Fruit fly (Drosophila melanogaster) whole organism, embryonic: ENCODE measurements around the gene CG31957.

Experiments
- Ada2b ChIP-seq: fragments of 200-800 bp; sonication (Bioruptor generic); IDR thresholded peaks from 2 replicates; pipeline ENCODE4 v1.3.6; 2022; ENCODE audit warnings: missing biosample characterization, missing genetic modification characterization
- Aef1 ChIP-seq: fragments of 200-800 bp; sonication (Bioruptor generic); IDR thresholded peaks from 3 replicates; pipeline ENCODE4 v1.3.6; 2022; ENCODE audit warnings: missing biosample characterization, missing genetic modification characterization
- Bteb2 ChIP-seq: fragments of 200-800 bp; sonication (Bioruptor generic); optimal IDR thresholded peaks from 2 replicates; lab custom pipeline; 2016; ENCODE audit warnings: missing biosample characterization, missing genetic modification characterization
- CG11085 ChIP-seq: fragments of 200-800 bp; sonication (Bioruptor generic); IDR thresholded peaks from 2 replicates; pipeline ENCODE4 v1.3.6; 2022; ENCODE audit warnings: missing biosample characterization, missing genetic modification characterization
- CG11093 ChIP-seq: fragments of 200-800 bp; sonication (Bioruptor generic); IDR thresholded peaks from 3 replicates; pipeline ENCODE4 v1.3.6; 2022; ENCODE audit warnings: missing biosample characterization, missing genetic modification characterization
- CG11247 ChIP-seq: fragments of 200-800 bp; sonication (Bioruptor generic); IDR thresholded peaks from 2 replicates; pipeline ENCODE4 v1.3.6; 2022; ENCODE audit warnings: missing biosample characterization, missing genetic modification characterization
- CG13296 ChIP-seq: fragments of 200-800 bp; sonication (Bioruptor generic); optimal IDR thresholded peaks from 3 replicates; lab custom pipeline; 2018; ENCODE audit warnings: missing biosample characterization, mild to moderate bottlenecking, missing genetic modification characterization
- CG13894 ChIP-seq: fragments of 200-800 bp; sonication (Bioruptor generic); optimal IDR thresholded peaks from 3 replicates; lab custom pipeline; 2018; ENCODE audit warnings: missing biosample characterization, mild to moderate bottlenecking, missing genetic modification characterization, moderate library complexity
- CG14050 ChIP-seq: fragments of 200-800 bp; sonication (Bioruptor generic); IDR thresholded peaks from 3 replicates; pipeline ENCODE4 v1.3.6; 2022; ENCODE audit warnings: missing biosample characterization, missing genetic modification characterization
- CG14667 ChIP-seq: fragments of 200-800 bp; sonication (Bioruptor generic); IDR thresholded peaks from 2 replicates; pipeline ENCODE4 v1.3.6; 2022; ENCODE audit warnings: missing biosample characterization, missing genetic modification characterization
- CG15479 ChIP-seq: fragments of 200-800 bp; sonication (Bioruptor generic); optimal IDR thresholded peaks from 3 replicates; lab custom pipeline; 2019; ENCODE audit warnings: missing biosample characterization, mild to moderate bottlenecking, missing genetic modification characterization, moderate library complexity
- CG1603 ChIP-seq: fragments of 200-800 bp; sonication (Bioruptor generic); optimal IDR thresholded peaks from 2 replicates; lab custom pipeline; 2019; ENCODE audit warnings: missing biosample characterization, mild to moderate bottlenecking, missing genetic modification characterization, moderate library complexity
- CG16813 ChIP-seq: fragments of 200-800 bp; sonication (Bioruptor generic); IDR thresholded peaks from 3 replicates; pipeline ENCODE4 v1.3.6; 2022; ENCODE audit warnings: missing biosample characterization, missing genetic modification characterization; ENCODE audit not compliant: partially characterized antibody
- CG31224 ChIP-seq: fragments of 200-800 bp; sonication (Bioruptor generic); IDR thresholded peaks from 2 replicates; pipeline ENCODE4 v1.3.6; 2022; ENCODE audit warnings: missing biosample characterization, missing genetic modification characterization
- CG31441 ChIP-seq: fragments of 200-800 bp; sonication (Bioruptor generic); IDR thresholded peaks from 2 replicates; pipeline ENCODE4 v1.3.6; 2022; ENCODE audit warnings: missing biosample characterization, missing genetic modification characterization
- CG32772 ChIP-seq: fragments of 200-800 bp; sonication (Bioruptor generic); IDR thresholded peaks from 2 replicates; pipeline ENCODE4 v1.3.6; 2022; ENCODE audit warnings: missing biosample characterization, missing genetic modification characterization
- CG3281 ChIP-seq: fragments of 200-800 bp; sonication (Bioruptor generic); optimal IDR thresholded peaks from 3 replicates; lab custom pipeline; 2017; ENCODE audit warnings: missing biosample characterization, mild to moderate bottlenecking, missing genetic modification characterization
- CG3838 ChIP-seq: fragments of 200-800 bp; sonication (Bioruptor generic); optimal IDR thresholded peaks from 3 replicates; lab custom pipeline; 2016; ENCODE audit warnings: missing biosample characterization, missing genetic modification characterization
- CG5180 ChIP-seq: fragments of 200-800 bp; sonication (Bioruptor generic); optimal IDR thresholded peaks from 3 replicates; lab custom pipeline; 2017; ENCODE audit warnings: missing biosample characterization, missing genetic modification characterization, mild to moderate bottlenecking, moderate library complexity, missing genetic modification reagents
- CG7372 ChIP-seq: fragments of 200-800 bp; sonication (Bioruptor generic); IDR thresholded peaks from 2 replicates; pipeline ENCODE4 v1.3.6; 2022; ENCODE audit warnings: missing biosample characterization, missing genetic modification characterization
- CG7556 ChIP-seq: fragments of 200-800 bp; sonication (Bioruptor generic); optimal IDR thresholded peaks from 2 replicates; lab custom pipeline; 2017; ENCODE audit warnings: missing biosample characterization, mild to moderate bottlenecking, missing genetic modification characterization
- CG7928 ChIP-seq: fragments of 200-800 bp; sonication (Bioruptor generic); optimal IDR thresholded peaks from 2 replicates; lab custom pipeline; 2017; ENCODE audit warnings: missing biosample characterization, mild to moderate bottlenecking, missing genetic modification characterization
- CG9727 ChIP-seq: fragments of 200-800 bp; sonication (Bioruptor generic); optimal IDR thresholded peaks from 3 replicates; lab custom pipeline; 2017; ENCODE audit warnings: missing biosample characterization, mild to moderate bottlenecking, missing genetic modification characterization
- Dad ChIP-seq: fragments of 200-800 bp; sonication (Bioruptor generic); optimal IDR thresholded peaks from 3 replicates; lab custom pipeline; 2016; ENCODE audit warnings: missing biosample characterization, missing genetic modification characterization
- Doc2 ChIP-seq: fragments of 200-800 bp; sonication (Bioruptor generic); IDR thresholded peaks from 2 replicates; pipeline ENCODE4 v1.3.6; 2022; ENCODE audit warnings: missing biosample characterization, missing genetic modification characterization
- Gug ChIP-seq: fragments of 200-800 bp; sonication (Bioruptor generic); IDR thresholded peaks from 4 replicates; pipeline ENCODE4 v1.3.6; 2022; ENCODE audit warnings: missing biosample characterization, missing genetic modification characterization
- HHEX ChIP-seq: fragments of 200-800 bp; sonication (Bioruptor generic); optimal IDR thresholded peaks from 3 replicates; lab custom pipeline; 2017; ENCODE audit warnings: missing biosample characterization, mild to moderate bottlenecking, missing genetic modification characterization, missing genetic modification reagents
- HmgD ChIP-seq: fragments of 200-800 bp; sonication (Bioruptor generic); optimal IDR thresholded peaks from 3 replicates; lab custom pipeline; 2016; ENCODE audit warnings: missing biosample characterization, missing genetic modification characterization
- Rfx ChIP-seq: fragments of 200-800 bp; sonication (Bioruptor generic); IDR thresholded peaks from 2 replicates; pipeline ENCODE4 v1.3.6; 2022; ENCODE audit warnings: missing biosample characterization, missing genetic modification characterization
- Sox100B ChIP-seq: fragments of 200-800 bp; sonication (Bioruptor generic); optimal IDR thresholded peaks from 3 replicates; lab custom pipeline; 2018; ENCODE audit warnings: missing biosample characterization, mild to moderate bottlenecking, missing genetic modification characterization
- bigmax ChIP-seq: fragments of 200-800 bp; sonication (Bioruptor generic); optimal IDR thresholded peaks from 2 replicates; lab custom pipeline; 2018; ENCODE audit warnings: missing biosample characterization, mild to moderate bottlenecking, missing genetic modification characterization
- chn ChIP-seq: fragments of 200-800 bp; sonication (Bioruptor generic); optimal IDR thresholded peaks from 2 replicates; lab custom pipeline; 2016; ENCODE audit warnings: missing biosample characterization, missing genetic modification characterization
- crc ChIP-seq: fragments of 200-800 bp; sonication (Bioruptor generic); optimal IDR thresholded peaks from 2 replicates; lab custom pipeline; 2016; ENCODE audit warnings: missing biosample characterization, missing genetic modification characterization
- danr ChIP-seq: fragments of 200-800 bp; sonication (Bioruptor generic); IDR thresholded peaks from 2 replicates; pipeline ENCODE4 v1.3.6; 2022; ENCODE audit warnings: missing biosample characterization, missing genetic modification characterization
- disco-r ChIP-seq: fragments of 200-800 bp; sonication (Bioruptor generic); optimal IDR thresholded peaks from 2 replicates; lab custom pipeline; 2016; ENCODE audit warnings: missing biosample characterization, missing genetic modification characterization
- esg ChIP-seq: fragments of 200-800 bp; sonication (Bioruptor generic); conservative IDR thresholded peaks from 2 replicates; pipeline ENCODE4 v1.3.6; 2022; ENCODE audit warnings: missing biosample characterization, missing genetic modification characterization
- eve ChIP-seq, 2 experiments: fragments of >200 bp; optimal IDR thresholded peaks; 2 replicates each; lab custom pipeline; 2017; ENCODE audit warnings: missing biosample characterization in 2 of 2, missing genetic modification characterization in 2 of 2
- ewg ChIP-seq: fragments of 200-800 bp; sonication (Bioruptor generic); optimal IDR thresholded peaks from 3 replicates; lab custom pipeline; 2017; ENCODE audit warnings: mild to moderate bottlenecking, missing biosample characterization, missing genetic modification reagents, missing genetic modification characterization
- eyg ChIP-seq: fragments of 200-800 bp; sonication (Bioruptor generic); optimal IDR thresholded peaks from 3 replicates; lab custom pipeline; 2016; ENCODE audit warnings: missing biosample characterization, missing genetic modification characterization
- h ChIP-seq: fragments of >200 bp; optimal IDR thresholded peaks from 2 replicates; lab custom pipeline; 2017
- pnt ChIP-seq: fragments of 200-800 bp; sonication (Bioruptor generic); optimal IDR thresholded peaks from 3 replicates; lab custom pipeline; 2016; ENCODE audit warnings: missing biosample characterization, missing genetic modification characterization
- rib ChIP-seq: fragments of 200-800 bp; sonication (Bioruptor generic); IDR thresholded peaks from 2 replicates; pipeline ENCODE4 v1.3.6; 2022; ENCODE audit warnings: missing biosample characterization, missing genetic modification characterization
- sc ChIP-seq, 3 experiments: fragments of >200 bp in 2 of 3; fragments of 200-800 bp in 1 of 3; sonication (Bioruptor generic) in 1 of 3; optimal IDR thresholded peaks; 2 replicates in 2 of 3; 3 replicates in 1 of 3; lab custom pipeline; 2017; ENCODE audit warnings: mild to moderate bottlenecking in 1 of 3, missing biosample characterization in 1 of 3, missing genetic modification characterization in 1 of 3, missing genetic modification reagents in 1 of 3
- sr ChIP-seq: fragments of 200-800 bp; sonication (Bioruptor generic); IDR thresholded peaks from 3 replicates; pipeline ENCODE4 v1.3.6; 2022; ENCODE audit warnings: missing biosample characterization, missing genetic modification characterization
- ssp ChIP-seq: fragments of 200-800 bp; sonication (Bioruptor generic); IDR thresholded peaks from 2 replicates; pipeline ENCODE4 v1.3.6; 2022; ENCODE audit warnings: missing biosample characterization, missing genetic modification characterization
- tgo ChIP-seq: fragments of 200-800 bp; sonication (Bioruptor generic); IDR thresholded peaks from 3 replicates; pipeline ENCODE4 v1.3.6; 2022; ENCODE audit warnings: missing biosample characterization, missing genetic modification characterization
- tin ChIP-seq: fragments of 200-800 bp; sonication (Bioruptor generic); optimal IDR thresholded peaks from 3 replicates; lab custom pipeline; 2016; ENCODE audit warnings: missing biosample characterization, missing genetic modification characterization
- toy ChIP-seq: fragments of 200-800 bp; sonication (Bioruptor generic); IDR thresholded peaks from 2 replicates; pipeline ENCODE4 v1.3.6; 2022; ENCODE audit warnings: missing biosample characterization, missing genetic modification characterization
- trh ChIP-seq: fragments of 200-800 bp; sonication (Bioruptor generic); optimal IDR thresholded peaks from 2 replicates; lab custom pipeline; 2016; ENCODE audit warnings: missing biosample characterization, missing genetic modification characterization
- tx ChIP-seq: fragments of 200-800 bp; sonication (Bioruptor generic); optimal IDR thresholded peaks from 2 replicates; lab custom pipeline; 2016; ENCODE audit warnings: missing biosample characterization, missing genetic modification characterization
- wor ChIP-seq: fragments of 200-800 bp; sonication (Bioruptor generic); IDR thresholded peaks from 2 replicates; pipeline ENCODE4 v1.3.6; 2022; ENCODE audit warnings: missing biosample characterization, missing genetic modification characterization
- z ChIP-seq: fragments of 200-800 bp; sonication (Bioruptor generic); IDR thresholded peaks from 3 replicates; pipeline ENCODE4 v1.3.6; 2022; ENCODE audit warnings: missing biosample characterization, missing genetic modification characterization

CG31957 gene

DNA sequence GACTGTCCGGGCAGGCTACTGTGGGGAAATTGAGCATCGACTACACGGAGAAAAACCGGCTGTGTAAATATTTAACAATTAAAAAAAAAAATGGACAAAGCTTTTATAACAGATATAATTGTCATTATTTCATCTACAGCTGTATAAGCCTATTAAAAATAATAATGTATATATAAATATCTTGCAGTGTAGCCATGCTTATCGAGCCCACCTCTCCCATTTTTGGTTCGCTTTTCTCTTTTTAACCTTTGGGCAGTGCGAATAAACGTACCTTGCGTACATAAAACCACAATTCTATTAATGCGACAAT is 24.5 kb upstream of the CG31957 start (continued):
- peak; percentile 6 for TF ChIP-seq pnt (GFP tag; lab: Kevin White, UChicago)
- TF ChIP-seq HHEX (GFP tag; lab: Kevin White, UChicago): peak; percentile 72
- peak; percentile 73 for TF ChIP-seq CG3281 (GFP tag; lab: Kevin White, UChicago)
- peak; percentile 57 for TF ChIP-seq CG11085 (GFP tag; lab: Robert Waterston, UW)
- no peak for TF ChIP-seq tx
- peak; percentile 44; the same call in 1 of the 2 replicates for TF ChIP-seq toy (GFP tag; lab: Robert Waterston, UW)
- peak; percentile 74 for TF ChIP-seq Aef1
- TF ChIP-seq HmgD (GFP tag; lab: Kevin White, UChicago): no peak
- TF ChIP-seq rib: no peak
- peak; percentile 31 for TF ChIP-seq trh (GFP tag; lab: Kevin White, UChicago)
- peak in 1 of 2 experiments; percentile 24 for TF ChIP-seq eve (GFP tag; optimal IDR thresholded peaks at IDR 0.05; lab: Kevin White, UChicago)
- no peak for TF ChIP-seq CG7556 (GFP tag; lab: Kevin White, UChicago)
- TF ChIP-seq CG7372: peak; percentile 65
- TF ChIP-seq sc (optimal IDR thresholded peaks at IDR 0.05; lab: Kevin White, UChicago): no peak
- TF ChIP-seq sc (GFP tag; optimal IDR thresholded peaks at IDR 0.05; lab: Kevin White, UChicago): peak; percentile 29
- TF ChIP-seq chn: peak; percentile 33
- TF ChIP-seq CG16813 (GFP tag; lab: Robert Waterston, UW): no peak
- TF ChIP-seq wor (GFP tag; lab: Robert Waterston, UW): peak; percentile 54; the same call in 1 of the 2 replicates
- peak; percentile 46; the same call in 2 of the 4 replicates for TF ChIP-seq Gug (GFP tag; lab: Robert Waterston, UW)
- peak; percentile 42 for TF ChIP-seq Bteb2 (GFP tag; lab: Kevin White, UChicago)
- TF ChIP-seq CG3838 (GFP tag; lab: Kevin White, UChicago): no peak
- TF ChIP-seq disco-r (GFP tag; lab: Kevin White, UChicago): no peak
- no peak for TF ChIP-seq Doc2
- no peak for TF ChIP-seq bigmax (GFP tag; lab: Kevin White, UChicago)
- no peak for TF ChIP-seq CG15479 (GFP tag; lab: Kevin White, UChicago)
- peak; percentile 65 for TF ChIP-seq CG32772 (GFP tag; lab: Robert Waterston, UW)
- peak; percentile 78 for TF ChIP-seq Ada2b (GFP tag; lab: Robert Waterston, UW)
- peak; percentile 46; the same call in 1 of the 2 replicates for TF ChIP-seq danr (GFP tag; lab: Robert Waterston, UW)
- TF ChIP-seq Rfx (GFP tag; lab: Robert Waterston, UW): peak; percentile 77
- TF ChIP-seq CG31224 (GFP tag; lab: Robert Waterston, UW): peak; percentile 68
- peak; percentile 15 for TF ChIP-seq Dad (GFP tag; lab: Kevin White, UChicago)
- TF ChIP-seq tin (GFP tag; lab: Kevin White, UChicago): peak; percentile 53
- TF ChIP-seq CG31441: peak; percentile 27; the same call in 1 of the 2 replicates
- TF ChIP-seq crc (GFP tag; lab: Kevin White, UChicago): no peak
- TF ChIP-seq eyg (GFP tag; lab: Kevin White, UChicago): no peak
- TF ChIP-seq CG9727: peak; percentile 71
- no peak for TF ChIP-seq h
- TF ChIP-seq CG13296: peak; percentile 53
- no peak for TF ChIP-seq z (GFP tag; lab: Robert Waterston, UW)
- TF ChIP-seq sr (GFP tag; lab: Robert Waterston, UW): no peak
- peak; percentile 20 for TF ChIP-seq CG7928 (GFP tag; lab: Kevin White, UChicago)
- TF ChIP-seq CG11093: peak; percentile 60; the same call in 1 of the 3 replicates
- TF ChIP-seq esg: peak; percentile 56
- peak; percentile 48; the same call in 1 of the 2 replicates for TF ChIP-seq ssp
- peak; percentile 6 for TF ChIP-seq CG5180
- TF ChIP-seq ewg (GFP tag; lab: Kevin White, UChicago): peak; percentile 25
- TF ChIP-seq tgo (GFP tag; lab: Robert Waterston, UW): peak; percentile 75; the same call in 2 of the 3 replicates
- TF ChIP-seq CG1603 (tag; lab: Kevin White, UChicago): peak; percentile 2
- TF ChIP-seq CG14667 (GFP tag; lab: Robert Waterston, UW): peak; percentile 65
- TF ChIP-seq CG13894 (tag; lab: Kevin White, UChicago): no peak
- TF ChIP-seq CG14050 (GFP tag; lab: Robert Waterston, UW): peak; percentile 57
- TF ChIP-seq Sox100B (GFP tag; lab: Kevin White, UChicago): peak; percentile 25
- 0 out of 2 replicates have a peak, but pooled peaks have one; percentile 48 for TF ChIP-seq CG11247 (GFP tag; lab: Robert Waterston, UW)
